Worm (Caenorhabditis elegans) whole organism, L2 larva: Measurements from ENCODE around the gene str-19.
"Not testable (repeated sequence)": the region's sequence is repeated elsewhere in the genome, so short reads cannot be mapped to it uniquely, and the experiment has no call there.

Source experiments
- F13H6.1 ChIP-seq: sonication (generic microtip); optimal IDR thresholded peaks from 2 replicates; lab custom pipeline; 2016; ENCODE audit warnings: missing genetic modification characterization, missing compliant biosample characterization
- R02D3.7 ChIP-seq: fragments of 150-350 bp; optimal IDR thresholded peaks from 2 replicates; lab custom pipeline; 2014; ENCODE audit warnings: missing biosample characterization, missing genetic modification characterization
- Y55F3AM.14 ChIP-seq: fragments of 200-800 bp; sonication (Bioruptor generic); optimal IDR thresholded peaks from 2 replicates; lab custom pipeline; 2018; ENCODE audit warnings: mild to moderate bottlenecking, missing genetic modification characterization, missing compliant biosample characterization
- alr-1 ChIP-seq: fragments of 150-350 bp; optimal IDR thresholded peaks from 2 replicates; lab custom pipeline; 2014; ENCODE audit warnings: missing biosample characterization, missing genetic modification characterization
- ama-1 ChIP-seq: fragments of 150-350 bp; optimal IDR thresholded peaks from 2 replicates; lab custom pipeline; 2018; ENCODE audit warnings: inconsistent platforms
- blmp-1 ChIP-seq: sonication (generic microtip); optimal IDR thresholded peaks from 2 replicates; lab custom pipeline; 2017; ENCODE audit warnings: missing genetic modification characterization, mild to moderate bottlenecking, missing compliant biosample characterization, antibody characterized with exemption, moderate library complexity; ENCODE audit not compliant: insufficient read depth
- elt-1 ChIP-seq: fragments of 150-350 bp; optimal IDR thresholded peaks from 2 replicates; lab custom pipeline; 2014; ENCODE audit warnings: missing biosample characterization, missing genetic modification characterization
- elt-3 ChIP-seq: sonication (generic microtip); optimal IDR thresholded peaks from 2 replicates; lab custom pipeline; 2017; ENCODE audit warnings: missing biosample characterization, missing genetic modification characterization
- fos-1 ChIP-seq: fragments of 150-350 bp; optimal IDR thresholded peaks from 2 replicates; lab custom pipeline; 2014; ENCODE audit warnings: missing biosample characterization, missing genetic modification characterization
- gmeb-1 ChIP-seq: fragments of 150-350 bp; optimal IDR thresholded peaks from 2 replicates; lab custom pipeline; 2014; ENCODE audit warnings: missing biosample characterization, missing genetic modification characterization
- lin-11 ChIP-seq: fragments of 150-350 bp; sonication (generic microtip); optimal IDR thresholded peaks from 2 replicates; lab custom pipeline; 2014; ENCODE audit warnings: missing biosample characterization, missing genetic modification characterization, inconsistent platforms, mixed read lengths
- lin-39 ChIP-seq: fragments of 150-350 bp; optimal IDR thresholded peaks from 2 replicates; lab custom pipeline; 2014; ENCODE audit warnings: missing biosample characterization, missing genetic modification reagents, missing genetic modification characterization
- lsy-2 ChIP-seq, 2 experiments: fragments of 150-350 bp in 1 of 2; sonication (generic microtip) in 1 of 2; optimal IDR thresholded peaks; 2 replicates each; lab custom pipeline; 2014 to 2017; ENCODE audit warnings: missing biosample characterization in 2 of 2, missing genetic modification characterization in 2 of 2
- mab-5 ChIP-seq: fragments of 150-350 bp; optimal IDR thresholded peaks from 2 replicates; lab custom pipeline; 2014; ENCODE audit warnings: missing biosample characterization, missing genetic modification characterization
- mbf-1 ChIP-seq: sonication (generic microtip); optimal IDR thresholded peaks from 2 replicates; lab custom pipeline; 2017; ENCODE audit warnings: missing biosample characterization, missing genetic modification characterization
- nhr-12 ChIP-seq: fragments of 150-350 bp; optimal IDR thresholded peaks from 2 replicates; lab custom pipeline; 2014; ENCODE audit warnings: missing biosample characterization, missing genetic modification characterization
- nhr-237 ChIP-seq: fragments of 150-350 bp; optimal IDR thresholded peaks from 2 replicates; lab custom pipeline; 2014; ENCODE audit warnings: missing biosample characterization, missing genetic modification characterization
- nhr-6 ChIP-seq: fragments of 150-350 bp; optimal IDR thresholded peaks from 2 replicates; lab custom pipeline; 2014; ENCODE audit warnings: missing biosample characterization, missing genetic modification characterization
- nhr-77 ChIP-seq: fragments of 150-350 bp; optimal IDR thresholded peaks from 2 replicates; lab custom pipeline; 2014; ENCODE audit warnings: missing biosample characterization, missing genetic modification characterization
- sem-4 ChIP-seq: fragments of 150-350 bp; optimal IDR thresholded peaks from 2 replicates; lab custom pipeline; 2014; ENCODE audit warnings: missing biosample characterization, missing genetic modification reagents, missing genetic modification characterization
- skn-1 ChIP-seq: sonication (generic microtip); optimal IDR thresholded peaks from 2 replicates; lab custom pipeline; 2017; ENCODE audit warnings: missing biosample characterization, missing genetic modification characterization
- sma-3 ChIP-seq: sonication (generic microtip); optimal IDR thresholded peaks from 2 replicates; lab custom pipeline; 2016; ENCODE audit warnings: missing genetic modification reagents, missing genetic modification characterization, missing compliant biosample characterization
- sma-9 ChIP-seq, 2 experiments: fragments of 150-350 bp in 1 of 2; sonication (generic microtip) in 1 of 2; optimal IDR thresholded peaks; 2 replicates each; lab custom pipeline; 2014 to 2016; ENCODE audit warnings: missing genetic modification characterization in 2 of 2, mild to moderate bottlenecking in 1 of 2, missing biosample characterization in 1 of 2, missing compliant biosample characterization in 1 of 2, missing genetic modification reagents in 1 of 2, moderate library complexity in 1 of 2
- snpc-4 ChIP-seq: fragments of 150-350 bp; optimal IDR thresholded peaks from 2 replicates; lab custom pipeline; 2014; ENCODE audit warnings: missing biosample characterization, missing genetic modification characterization
- unc-39 ChIP-seq: fragments of 150-350 bp; optimal IDR thresholded peaks from 2 replicates; lab custom pipeline; 2014; ENCODE audit warnings: missing biosample characterization, missing genetic modification characterization
- unc-55 ChIP-seq: fragments of 150-350 bp; sonication (generic microtip); optimal IDR thresholded peaks from 3 replicates; lab custom pipeline; 2014; ENCODE audit warnings: missing biosample characterization, missing genetic modification reagents, missing genetic modification characterization
- unc-62 ChIP-seq: fragments of 150-350 bp; optimal IDR thresholded peaks from 2 replicates; lab custom pipeline; 2014; ENCODE audit warnings: missing biosample characterization, missing genetic modification reagents, missing genetic modification characterization
- zag-1 ChIP-seq: fragments of 150-350 bp; optimal IDR thresholded peaks from 2 replicates; lab custom pipeline; 2014; ENCODE audit warnings: missing biosample characterization, missing genetic modification characterization
- ztf-1 ChIP-seq: fragments of 200-800 bp; sonication (Bioruptor generic); conservative IDR thresholded peaks from 2 replicates; pipeline ENCODE4 v1.3.6; 2022; ENCODE audit warnings: missing genetic modification characterization, missing compliant biosample characterization
- ztf-4 ChIP-seq: fragments of 150-350 bp; optimal IDR thresholded peaks from 2 replicates; lab custom pipeline; 2014; ENCODE audit warnings: missing biosample characterization, missing genetic modification characterization

str-19 gene

ce11 chrV:15758449-15758848, 14.2 kb upstream of the str-19 start, which contains the start of gene str-9:
TSS of gene str-9 (plus strand) at chrV:15758749.
- TF ChIP-seq elt-1 (tag; lab: Kevin White, UChicago), result no peak
- TF ChIP-seq blmp-1 (tag; lab: Kevin White, UChicago), result no peak
- no peak for TF ChIP-seq unc-55 (GFP tag; lab: Kevin White, UChicago)
- no peak for TF ChIP-seq unc-39 (tag; lab: Kevin White, UChicago)
- no peak for TF ChIP-seq fos-1
- TF ChIP-seq alr-1 (tag; lab: Kevin White, UChicago), result no peak
- no peak for TF ChIP-seq zag-1 (tag; lab: Kevin White, UChicago)
- no peak for TF ChIP-seq sem-4 (tag; lab: Kevin White, UChicago)
- no peak for TF ChIP-seq ama-1 (lab: Kevin White, UChicago)
- no peak for TF ChIP-seq nhr-237
- TF ChIP-seq, all 48 proteins: peak for 0

DNA sequence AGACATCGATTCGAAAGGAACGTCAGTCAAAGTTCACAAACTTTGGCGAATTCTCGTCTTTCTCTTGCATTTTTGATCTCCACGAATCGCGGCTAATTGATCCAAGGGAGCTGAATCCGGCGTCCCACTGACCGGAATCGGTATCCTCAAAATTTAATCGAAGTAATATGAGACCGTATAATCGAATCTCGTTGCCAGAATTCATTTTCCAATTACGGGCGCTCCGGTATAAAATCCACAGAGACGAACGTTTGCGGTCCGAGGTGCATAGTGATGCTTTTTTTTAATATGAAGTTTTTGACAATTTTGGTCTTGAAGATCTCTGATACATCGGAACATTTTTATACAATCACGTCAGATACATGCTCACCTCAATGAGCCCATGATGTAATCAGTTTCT, 13.4 kb upstream of the str-19 start:
- no peak for TF ChIP-seq skn-1 (tag; lab: Kevin White, UChicago)
- no peak for TF ChIP-seq nhr-77 (tag; lab: Kevin White, UChicago)
- no peak for TF ChIP-seq unc-55 (GFP tag; lab: Kevin White, UChicago)

DNA sequence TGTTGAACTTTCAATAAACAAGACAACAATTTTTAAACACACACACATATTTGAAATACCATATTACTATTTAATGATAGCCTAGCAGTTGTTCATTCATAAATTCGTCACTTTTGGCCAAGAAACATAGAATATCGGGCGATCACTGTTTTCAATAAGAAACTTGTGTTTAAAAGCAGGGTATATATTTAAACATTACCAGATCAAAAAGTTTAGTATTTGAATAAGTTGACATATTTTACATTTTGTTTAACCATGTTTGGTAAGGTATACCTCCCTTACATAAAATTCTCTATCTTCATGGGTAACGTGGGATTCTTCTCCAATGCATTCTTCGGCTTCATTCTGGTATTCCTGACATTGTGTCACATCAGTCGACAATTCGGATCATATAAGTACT, 10.5 kb upstream of the str-19 start, which contains the start of gene str-8:
Gene str-8, plus strand, starts transcription at position 301 of the 400 bp plus-strand sequence.
- not testable (repeated sequence) for TF ChIP-seq unc-55 (GFP tag; lab: Kevin White, UChicago); sma-9 (GFP tag; optimal IDR thresholded peaks at IDR 0.05; lab: Kevin White, UChicago); sma-9 (tag; optimal IDR thresholded peaks at IDR 0.05; lab: Kevin White, UChicago); lin-39 (tag; lab: Kevin White, UChicago)

DNA sequence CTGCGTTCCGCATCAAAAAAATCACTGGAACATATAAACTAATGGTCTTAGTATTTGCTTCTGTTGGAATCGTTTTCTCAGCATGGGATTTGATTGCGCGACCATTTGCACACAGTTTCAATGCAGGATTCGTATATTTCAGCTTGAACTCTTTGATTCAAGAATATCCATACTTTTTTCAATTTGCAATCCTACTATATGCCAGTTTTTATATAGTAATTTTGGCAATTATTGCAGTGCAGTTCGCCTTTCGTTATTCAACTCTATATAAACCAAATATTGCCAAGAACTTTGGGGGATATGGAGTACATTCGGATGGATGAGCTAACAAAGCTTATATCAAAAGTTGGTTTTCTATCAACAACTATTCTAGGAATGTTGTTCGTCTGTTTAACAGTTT, 8.7 kb upstream of the str-19 start, which contains the start of gene str-5:
Gene str-5, plus strand, starts transcription at position 301 of the 400 bp plus-strand sequence.
- TF ChIP-seq Y55F3AM.14; nhr-77 (tag; lab: Kevin White, UChicago); gmeb-1 (tag; lab: Kevin White, UChicago): not testable (repeated sequence)
- TF ChIP-seq, all 48 proteins: peak for 0; not testable (repeated sequence) for 48

- no peak for TF ChIP-seq nhr-6
- TF ChIP-seq lsy-2 (tag; optimal IDR thresholded peaks at IDR 0.05; lab: Kevin White, UChicago), result no peak
- TF ChIP-seq skn-1 (tag; lab: Kevin White, UChicago), result no peak
- no peak for TF ChIP-seq snpc-4 (tag; lab: Kevin White, UChicago)
- no peak for TF ChIP-seq lin-39 (tag; lab: Kevin White, UChicago)
- no peak for TF ChIP-seq unc-62 (GFP tag; lab: Kevin White, UChicago)
- TF ChIP-seq mbf-1, result no peak
- TF ChIP-seq nhr-12, result no peak
- TF ChIP-seq lin-11 (tag; lab: Kevin White, UChicago), result no peak
Measured at ce11 chrV:15752049-15752448, 7.8 kb upstream of the str-19 start, which contains the start of gene str-43. TSS of gene str-43 (minus strand) at chrV:15752149.

- TF ChIP-seq lsy-2 (tag; optimal IDR thresholded peaks at IDR 0.05; lab: Kevin White, UChicago) (no peak), elt-3 (tag; lab: Kevin White, UChicago) (no peak), lin-39 (tag; lab: Kevin White, UChicago) (no peak), ztf-1 (no peak), sma-3 (no peak), ztf-4 (no peak), R02D3.7 (tag; lab: Kevin White, UChicago) (no peak), nhr-12 (no peak), nhr-237 (no peak), mab-5 (tag; lab: Kevin White, UChicago) (no peak), fos-1 (no peak), F13H6.1 (tag; lab: Kevin White, UChicago) (no peak), ama-1 (lab: Kevin White, UChicago) (no peak)
Measured at ce11 chrV:15750130-15750529, 5.9 kb upstream of the str-19 start, which contains the start of gene str-6. TSS of gene str-6 (minus strand) at chrV:15750230.
